Fruit fly (Drosophila melanogaster) whole organism, embryonic: ENCODE measurements around the gene kin17.

ENCODE experiments used
- Atf6 ChIP-seq: fragments of 200-800 bp; sonication (Bioruptor generic); IDR thresholded peaks from 2 replicates; pipeline ENCODE4 v1.3.6; 2022; ENCODE audit warnings: missing biosample characterization, missing genetic modification characterization
- CG1024 ChIP-seq: fragments of 200-800 bp; sonication (Bioruptor generic); IDR thresholded peaks from 2 replicates; pipeline ENCODE4 v1.3.6; 2022; ENCODE audit warnings: missing biosample characterization, missing genetic modification characterization
- CG12769 ChIP-seq: fragments of 200-800 bp; sonication (Bioruptor generic); optimal IDR thresholded peaks from 2 replicates; lab custom pipeline; 2019; ENCODE audit warnings: missing biosample characterization, mild to moderate bottlenecking, missing genetic modification characterization, moderate library complexity
- CG12942 ChIP-seq: fragments of 200-800 bp; sonication (Bioruptor generic); optimal IDR thresholded peaks from 3 replicates; lab custom pipeline; 2016; ENCODE audit warnings: missing biosample characterization, missing genetic modification characterization
- CG13296 ChIP-seq: fragments of 200-800 bp; sonication (Bioruptor generic); optimal IDR thresholded peaks from 3 replicates; lab custom pipeline; 2018; ENCODE audit warnings: missing biosample characterization, mild to moderate bottlenecking, missing genetic modification characterization
- CG17385 ChIP-seq: fragments of 200-800 bp; sonication (Bioruptor generic); optimal IDR thresholded peaks from 3 replicates; lab custom pipeline; 2018; ENCODE audit warnings: missing biosample characterization, mild to moderate bottlenecking, missing genetic modification characterization
- CG17829 ChIP-seq: fragments of 200-800 bp; optimal IDR thresholded peaks from 2 replicates; lab custom pipeline; 2019; ENCODE audit warnings: missing biosample characterization, mild to moderate bottlenecking, missing genetic modification characterization, moderate library complexity
- CG2199 ChIP-seq: fragments of 200-800 bp; sonication (Bioruptor generic); IDR thresholded peaks from 3 replicates; pipeline ENCODE4 v1.3.6; 2022; ENCODE audit warnings: missing biosample characterization, missing genetic modification characterization
- CG2889 ChIP-seq: fragments of 200-800 bp; sonication (Bioruptor generic); IDR thresholded peaks from 3 replicates; pipeline ENCODE4 v1.3.6; 2022; ENCODE audit warnings: missing biosample characterization, missing genetic modification characterization
- CG3163 ChIP-seq: fragments of 200-800 bp; sonication (Bioruptor generic); optimal IDR thresholded peaks from 3 replicates; lab custom pipeline; 2016; ENCODE audit warnings: missing biosample characterization, missing genetic modification characterization
- CG34224 ChIP-seq: fragments of 200-800 bp; sonication (Bioruptor generic); IDR thresholded peaks from 3 replicates; pipeline ENCODE4 v1.3.6; 2022; ENCODE audit warnings: missing biosample characterization, missing genetic modification characterization; ENCODE audit not compliant: partially characterized antibody
- CG34422 ChIP-seq: fragments of 200-800 bp; sonication (Bioruptor generic); IDR thresholded peaks from 3 replicates; pipeline ENCODE4 v1.3.6; 2022; ENCODE audit warnings: missing biosample characterization, missing genetic modification characterization
- CG3838 ChIP-seq: fragments of 200-800 bp; sonication (Bioruptor generic); optimal IDR thresholded peaks from 3 replicates; lab custom pipeline; 2016; ENCODE audit warnings: missing biosample characterization, missing genetic modification characterization
- CG4360 ChIP-seq: fragments of 200-800 bp; sonication (Bioruptor generic); IDR thresholded peaks from 2 replicates; pipeline ENCODE4 v1.3.6; 2022; ENCODE audit warnings: missing biosample characterization, missing genetic modification characterization
- CG4730 ChIP-seq: fragments of 200-800 bp; sonication (Bioruptor generic); IDR thresholded peaks from 2 replicates; pipeline ENCODE4 v1.3.6; 2022; ENCODE audit warnings: missing biosample characterization, missing genetic modification characterization
- CG6791 ChIP-seq: fragments of 200-800 bp; sonication (Bioruptor generic); IDR thresholded peaks from 3 replicates; pipeline ENCODE4 v1.3.6; 2022; ENCODE audit warnings: missing biosample characterization, missing genetic modification characterization; ENCODE audit not compliant: partially characterized antibody
- CG7271 ChIP-seq: fragments of 200-800 bp; sonication (Bioruptor generic); optimal IDR thresholded peaks from 2 replicates; lab custom pipeline; 2018; ENCODE audit warnings: missing biosample characterization, mild to moderate bottlenecking, missing genetic modification characterization, moderate library complexity
- CG8281 ChIP-seq: fragments of 200-800 bp; sonication (Bioruptor generic); optimal IDR thresholded peaks from 2 replicates; lab custom pipeline; 2018; ENCODE audit warnings: missing biosample characterization, mild to moderate bottlenecking, missing genetic modification characterization, moderate library complexity
- CG8944 ChIP-seq: fragments of 200-800 bp; sonication (Bioruptor generic); optimal IDR thresholded peaks from 3 replicates; lab custom pipeline; 2016; ENCODE audit warnings: missing biosample characterization, missing genetic modification characterization
- CG9932 ChIP-seq: fragments of 200-800 bp; sonication (Bioruptor generic); IDR thresholded peaks from 2 replicates; pipeline ENCODE4 v1.3.6; 2022; ENCODE audit warnings: missing biosample characterization, missing genetic modification characterization
- Dbx ChIP-seq: fragments of 200-800 bp; sonication (Bioruptor generic); IDR thresholded peaks from 3 replicates; pipeline ENCODE4 v1.3.6; 2022; ENCODE audit warnings: missing biosample characterization, missing genetic modification characterization
- Deaf1 ChIP-seq: fragments of 200-800 bp; optimal IDR thresholded peaks from 3 replicates; lab custom pipeline; 2019; ENCODE audit warnings: missing biosample characterization, mild to moderate bottlenecking, missing genetic modification characterization, moderate library complexity
- Doc3 ChIP-seq: fragments of 200-800 bp; sonication (Bioruptor generic); IDR thresholded peaks from 3 replicates; pipeline ENCODE4 v1.3.6; 2022; ENCODE audit warnings: missing biosample characterization, missing genetic modification characterization; ENCODE audit not compliant: partially characterized antibody
- Dp ChIP-seq: fragments of 200-800 bp; sonication (Bioruptor generic); optimal IDR thresholded peaks from 2 replicates; lab custom pipeline; 2018; ENCODE audit warnings: missing biosample characterization, mild to moderate bottlenecking, missing genetic modification characterization, moderate library complexity
- ERR ChIP-seq: fragments of 200-800 bp; sonication (Bioruptor generic); optimal IDR thresholded peaks from 2 replicates; lab custom pipeline; 2016; ENCODE audit warnings: missing biosample characterization, missing genetic modification characterization
- Hr3 ChIP-seq: fragments of 200-800 bp; sonication (Bioruptor generic); optimal IDR thresholded peaks from 3 replicates; lab custom pipeline; 2016; ENCODE audit warnings: missing biosample characterization, missing genetic modification characterization
- Hsf ChIP-seq: fragments of 200-800 bp; sonication (Bioruptor generic); optimal IDR thresholded peaks from 3 replicates; lab custom pipeline; 2016; ENCODE audit warnings: missing biosample characterization, missing genetic modification characterization
- Ravus ChIP-seq: fragments of 200-800 bp; sonication (Bioruptor generic); IDR thresholded peaks from 2 replicates; pipeline ENCODE4 v1.3.6; 2022; ENCODE audit warnings: missing biosample characterization, missing genetic modification characterization
- Sin3A ChIP-seq: fragments of >200 bp; optimal IDR thresholded peaks from 2 replicates; lab custom pipeline; 2018
- Sry-β ChIP-seq: fragments of 200-800 bp; sonication (Bioruptor generic); optimal IDR thresholded peaks from 2 replicates; lab custom pipeline; 2018; ENCODE audit warnings: missing biosample characterization, mild to moderate bottlenecking, missing genetic modification characterization, moderate library complexity
- ara ChIP-seq: fragments of 200-800 bp; sonication (Bioruptor generic); IDR thresholded peaks from 2 replicates; pipeline ENCODE4 v1.3.6; 2022; ENCODE audit warnings: missing biosample characterization, missing genetic modification characterization
- br ChIP-seq: fragments of >200 bp; optimal IDR thresholded peaks from 2 replicates; lab custom pipeline; 2017
- emc ChIP-seq: fragments of 200-800 bp; sonication (Bioruptor generic); optimal IDR thresholded peaks from 2 replicates; lab custom pipeline; 2016; ENCODE audit warnings: missing biosample characterization, missing genetic modification characterization
- esg ChIP-seq: fragments of 200-800 bp; sonication (Bioruptor generic); conservative IDR thresholded peaks from 2 replicates; pipeline ENCODE4 v1.3.6; 2022; ENCODE audit warnings: missing biosample characterization, missing genetic modification characterization
- eyg ChIP-seq: fragments of 200-800 bp; sonication (Bioruptor generic); optimal IDR thresholded peaks from 3 replicates; lab custom pipeline; 2016; ENCODE audit warnings: missing biosample characterization, missing genetic modification characterization
- fd102C ChIP-seq: fragments of 200-800 bp; sonication (Bioruptor generic); optimal IDR thresholded peaks from 2 replicates; lab custom pipeline; 2018; ENCODE audit warnings: missing biosample characterization, mild to moderate bottlenecking, missing genetic modification characterization, moderate library complexity
- gcm ChIP-seq: fragments of 200-800 bp; sonication (Bioruptor generic); optimal IDR thresholded peaks from 2 replicates; lab custom pipeline; 2019; ENCODE audit warnings: missing biosample characterization, mild to moderate bottlenecking, missing genetic modification characterization, moderate library complexity
- ham ChIP-seq: fragments of 200-800 bp; sonication (Bioruptor generic); IDR thresholded peaks from 2 replicates; pipeline ENCODE4 v1.3.6; 2022; ENCODE audit warnings: missing biosample characterization, missing genetic modification characterization
- jing ChIP-seq: fragments of 200-800 bp; sonication (Bioruptor generic); optimal IDR thresholded peaks from 2 replicates; lab custom pipeline; 2018; ENCODE audit warnings: missing biosample characterization, mild to moderate bottlenecking, missing genetic modification characterization
- knrl ChIP-seq: fragments of 200-800 bp; sonication (Bioruptor generic); IDR thresholded peaks from 3 replicates; pipeline ENCODE4 v1.3.6; 2022; ENCODE audit warnings: missing biosample characterization, missing genetic modification characterization; ENCODE audit not compliant: partially characterized antibody
- nau ChIP-seq: fragments of 200-800 bp; sonication (Bioruptor generic); optimal IDR thresholded peaks from 3 replicates; lab custom pipeline; 2017; ENCODE audit warnings: missing biosample characterization, mild to moderate bottlenecking, missing genetic modification characterization, missing genetic modification reagents
- nmo ChIP-seq: fragments of 200-800 bp; sonication (Bioruptor generic); optimal IDR thresholded peaks from 2 replicates; lab custom pipeline; 2018; ENCODE audit warnings: missing biosample characterization, mild to moderate bottlenecking, missing genetic modification characterization, moderate library complexity
- nom ChIP-seq: fragments of 200-800 bp; sonication (Bioruptor generic); optimal IDR thresholded peaks from 2 replicates; lab custom pipeline; 2017; ENCODE audit warnings: missing biosample characterization, missing genetic modification characterization, mild to moderate bottlenecking, moderate library complexity, missing genetic modification reagents
- onecut ChIP-seq: fragments of 200-800 bp; sonication (Bioruptor generic); IDR thresholded peaks from 2 replicates; pipeline ENCODE4 v1.3.6; 2022; ENCODE audit warnings: missing biosample characterization, missing genetic modification characterization
- p53 ChIP-seq: fragments of 200-800 bp; sonication (Bioruptor generic); optimal IDR thresholded peaks from 2 replicates; lab custom pipeline; 2016; ENCODE audit warnings: missing biosample characterization, missing genetic modification characterization
- pan ChIP-seq, 4 experiments: fragments of >200 bp in 3 of 4; fragments of 200-800 bp in 1 of 4; sonication (Bioruptor generic) in 1 of 4; optimal IDR thresholded peaks in 3 of 4; IDR thresholded peaks in 1 of 4; 2 replicates each; pipeline versions ENCODE4 v1.3.6 to Lab custom; 2017 to 2022; ENCODE audit warnings: missing biosample characterization in 2 of 4, missing genetic modification characterization in 2 of 4, mixed read lengths in 1 of 4
- peb ChIP-seq: fragments of 200-800 bp; sonication (Bioruptor generic); IDR thresholded peaks from 2 replicates; pipeline ENCODE4 v1.3.6; 2022; ENCODE audit warnings: missing biosample characterization, missing genetic modification characterization
- sob ChIP-seq: fragments of 200-800 bp; sonication (Bioruptor generic); IDR thresholded peaks from 2 replicates; pipeline ENCODE4 v1.3.6; 2022; ENCODE audit warnings: missing biosample characterization, missing genetic modification characterization
- z ChIP-seq: fragments of 200-800 bp; sonication (Bioruptor generic); IDR thresholded peaks from 3 replicates; pipeline ENCODE4 v1.3.6; 2022; ENCODE audit warnings: missing biosample characterization, missing genetic modification characterization

kin17 gene

DNA sequence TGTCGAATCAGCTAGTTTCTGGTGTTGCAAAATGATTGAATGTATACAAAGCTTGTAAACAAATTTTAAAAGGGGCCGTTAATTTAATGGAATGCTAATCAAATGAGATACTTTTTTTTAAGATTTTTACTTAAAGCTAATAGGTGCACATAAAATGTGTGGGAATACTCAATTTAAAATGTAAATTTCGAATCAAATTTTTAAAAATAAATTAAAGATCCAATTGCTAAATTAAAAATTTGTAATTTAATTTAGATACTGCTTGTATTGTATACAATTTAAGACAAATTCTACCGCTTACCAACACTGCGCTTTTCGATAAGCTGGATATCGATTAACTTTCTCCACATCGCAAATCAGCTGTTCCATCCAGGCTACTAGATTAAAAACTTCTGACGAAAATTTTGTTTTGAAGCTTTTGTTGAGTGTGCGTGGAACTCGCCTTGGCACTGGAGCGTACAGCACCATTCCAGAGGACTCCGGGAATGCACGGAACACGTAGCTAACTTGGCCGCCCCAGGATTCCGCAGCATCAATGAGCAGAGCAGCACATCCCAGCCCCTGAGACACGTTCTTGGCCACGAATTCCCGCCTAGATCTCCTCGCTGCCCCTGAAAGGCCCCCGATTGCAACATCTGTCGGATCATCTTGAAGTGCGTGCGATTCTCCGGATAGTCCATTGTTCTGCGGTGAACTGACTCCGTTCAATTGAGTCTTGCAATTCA, 27.6 kb downstream of the kin17 start, which contains the start of the genes CG5498 and fbl (continued):
- peak; percentile 37; the same call in 1 of the 3 replicates for TF ChIP-seq CG34224 (GFP tag; lab: Robert Waterston, UW)
- peak; percentile 38; the same call in 1 of the 2 replicates for TF ChIP-seq esg
- TF ChIP-seq fd102C (GFP tag; lab: Kevin White, UChicago) = no peak
- TF ChIP-seq CG4360 (GFP tag; lab: Robert Waterston, UW) = no peak
- TF ChIP-seq onecut (GFP tag; lab: Robert Waterston, UW) = peak; percentile 55
- peak; percentile 74 for TF ChIP-seq CG17829 (tag; lab: Kevin White, UChicago)
- TF ChIP-seq ERR (GFP tag; lab: Kevin White, UChicago) = peak; percentile 40
- TF ChIP-seq CG3838 (GFP tag; lab: Kevin White, UChicago) = no peak
- TF ChIP-seq CG9932 (GFP tag; lab: Robert Waterston, UW) = peak; percentile 56
- TF ChIP-seq knrl = no peak
- no peak for TF ChIP-seq jing (GFP tag; lab: Kevin White, UChicago)
- TF ChIP-seq p53 (GFP tag; lab: Kevin White, UChicago) = no peak
- 0 out of 2 replicates have a peak, but pooled peaks have one; percentile 4 for TF ChIP-seq ara (GFP tag; lab: Robert Waterston, UW)
- no peak for TF ChIP-seq ham (GFP tag; lab: Robert Waterston, UW)
- TF ChIP-seq Sry-β = no peak
- TF ChIP-seq CG4730 = no peak
- TF ChIP-seq Deaf1 (tag; lab: Kevin White, UChicago) = peak; percentile 45
- peak; percentile 1 for TF ChIP-seq CG8281
- TF ChIP-seq nom (GFP tag; lab: Kevin White, UChicago) = no peak
- peak; percentile 78 for TF ChIP-seq Hsf
- TF ChIP-seq CG17385 (GFP tag; lab: Kevin White, UChicago) = peak; percentile 61
- peak; percentile 67 for TF ChIP-seq Dbx (GFP tag; lab: Robert Waterston, UW)
- 0 out of 2 replicates have a peak, but pooled peaks have one; percentile 9 for TF ChIP-seq CG1024 (GFP tag; lab: Robert Waterston, UW)
- TF ChIP-seq CG2199 (GFP tag; lab: Robert Waterston, UW) = no peak
- peak; percentile 72 for TF ChIP-seq nmo
- peak; percentile 41 for TF ChIP-seq gcm (GFP tag; lab: Kevin White, UChicago)
- no peak; the same call in 2 of the 3 replicates for TF ChIP-seq CG6791
- TF ChIP-seq Atf6 (GFP tag; lab: Robert Waterston, UW) = peak; percentile 52; the same call in 1 of the 2 replicates
- 0 out of 3 replicates have a peak, but pooled peaks have one; percentile 23 for TF ChIP-seq CG34422 (GFP tag; lab: Robert Waterston, UW)
- peak; percentile 64 for TF ChIP-seq Hr3 (GFP tag; lab: Kevin White, UChicago)
- 0 out of 2 replicates have a peak, but pooled peaks have one; percentile 40 for TF ChIP-seq sob (GFP tag; lab: Robert Waterston, UW)
- TF ChIP-seq Sin3A (lab: Kevin White, UChicago) = no peak
- no peak for TF ChIP-seq peb (GFP tag; lab: Robert Waterston, UW)
- TF ChIP-seq Ravus (GFP tag; lab: Robert Waterston, UW) = no peak
- TF ChIP-seq br (lab: Kevin White, UChicago) = no peak
- TF ChIP-seq nau = no peak
- TF ChIP-seq eyg (GFP tag; lab: Kevin White, UChicago) = no peak
- no peak for TF ChIP-seq CG12769 (tag; lab: Kevin White, UChicago)
- no peak for TF ChIP-seq pan (optimal IDR thresholded peaks at IDR 0.05; lab: Kevin White, UChicago)
- peak in 1 of 2 experiments; percentile 46 for TF ChIP-seq pan (GFP tag; optimal IDR thresholded peaks at IDR 0.05 in 1 of 2, IDR thresholded peaks at IDR 0.05 in 1 of 2)
- TF ChIP-seq Doc3 (GFP tag; lab: Robert Waterston, UW) = 0 out of 3 replicates have a peak, but pooled peaks have one; percentile 30
- no peak for TF ChIP-seq CG2889 (GFP tag; lab: Robert Waterston, UW)
- no peak for TF ChIP-seq z
- TF ChIP-seq Dp (GFP tag; lab: Kevin White, UChicago) = peak; percentile 38
- no peak for TF ChIP-seq CG3163
- TF ChIP-seq emc (GFP tag; lab: Kevin White, UChicago) = no peak
- peak; percentile 1 for TF ChIP-seq CG7271 (tag; lab: Kevin White, UChicago)
- TF ChIP-seq CG13296 (GFP tag; lab: Kevin White, UChicago) = peak; percentile 64
- TF ChIP-seq CG12942 (GFP tag; lab: Kevin White, UChicago) = peak; percentile 38
- peak; percentile 2 for TF ChIP-seq CG8944
